Worm (Caenorhabditis elegans): Measurements from ENCODE around the gene K11H12.4.
A peak's percentile ranks its signal among the peaks of the same experiment; 100 is the strongest.

The K11H12.4 gene

DNA sequence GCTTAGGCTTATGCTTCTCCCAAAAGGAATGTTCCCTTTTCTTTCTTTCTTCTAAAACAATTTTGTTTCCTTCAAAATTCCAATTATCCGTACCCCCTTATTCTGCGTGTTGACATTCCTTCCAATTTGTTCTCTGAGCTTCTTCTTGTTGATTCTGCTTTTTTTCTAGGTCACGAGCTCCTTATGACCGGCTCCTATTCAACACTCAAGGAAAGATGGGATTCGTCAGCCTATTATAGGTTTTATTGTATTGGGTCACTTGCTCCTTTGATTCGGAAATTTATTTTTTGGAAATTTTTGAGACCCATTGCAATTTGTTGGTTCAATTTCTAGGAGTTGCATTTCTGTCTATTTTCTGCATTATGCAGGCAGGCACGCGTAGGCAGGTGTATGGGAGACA, 36.5 kb downstream of the K11H12.4 start:
- TF ChIP-seq lsy-2 (tag; optimal IDR thresholded peaks at IDR 0.05) (no peak), nhr-47 (tag; optimal IDR thresholded peaks at IDR 0.05) (no peak), lin-35 (GFP tag; optimal IDR thresholded peaks at IDR 0.05) (no peak), F16B12.6 (tag; optimal IDR thresholded peaks at IDR 0.05) (no peak), pax-3 (tag; optimal IDR thresholded peaks at IDR 0.05) (peak; percentile 59), ets-5 (GFP tag; IDR thresholded peaks at IDR 0.05) (no peak), nhr-90 (tag; optimal IDR thresholded peaks at IDR 0.05; ENCODE audit: poor library complexity) (no peak), ceh-82 (tag; optimal IDR thresholded peaks at IDR 0.05) (no peak), zag-1 (tag; optimal IDR thresholded peaks at IDR 0.05) (no peak), dsc-1 (tag; optimal IDR thresholded peaks at IDR 0.05) (peak; percentile 33), lin-14 (GFP tag; optimal IDR thresholded peaks at IDR 0.05) (peak; percentile 18), tbx-2 (tag; optimal IDR thresholded peaks at IDR 0.05) (no peak)

DNA sequence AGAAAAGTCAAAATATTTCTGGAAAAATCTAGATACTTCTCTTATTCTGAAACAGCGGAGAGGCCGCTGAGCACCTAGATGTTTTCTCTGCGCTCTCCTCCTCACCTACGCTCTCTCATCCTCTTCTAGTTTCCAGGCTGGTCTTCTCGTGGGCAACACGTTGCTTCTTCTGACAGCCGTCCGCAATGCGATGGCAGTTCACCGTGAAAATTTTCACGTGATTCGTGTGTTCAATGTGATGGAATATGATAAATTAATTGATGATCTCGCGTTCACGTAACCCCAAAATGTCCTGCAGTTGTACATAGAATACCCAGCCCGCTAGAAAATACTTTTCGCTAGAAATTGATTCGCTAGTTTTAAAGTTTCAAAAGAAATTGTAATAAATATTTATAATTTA, 42.1 kb downstream of the K11H12.4 start:
- TF ChIP-seq nhr-76 (tag; optimal IDR thresholded peaks at IDR 0.05), result no peak
- no peak for TF ChIP-seq lin-14 (GFP tag; optimal IDR thresholded peaks at IDR 0.05)
- no peak for TF ChIP-seq fkh-8 (tag; optimal IDR thresholded peaks at IDR 0.05)
- no peak for TF ChIP-seq grh-1 (GFP tag; IDR thresholded peaks at IDR 0.05)
- TF ChIP-seq hlh-4 (tag; optimal IDR thresholded peaks at IDR 0.05), result no peak
- TF ChIP-seq irx-1 (tag; optimal IDR thresholded peaks at IDR 0.05), result no peak
- TF ChIP-seq unc-130 (tag; optimal IDR thresholded peaks at IDR 0.05), result no peak
- TF ChIP-seq ceh-82 (tag; optimal IDR thresholded peaks at IDR 0.05), result no peak
- TF ChIP-seq tbx-2 (tag; optimal IDR thresholded peaks at IDR 0.05), result no peak
- no peak for TF ChIP-seq hpl-2 (GFP tag; optimal IDR thresholded peaks at IDR 0.05)
- no peak for TF ChIP-seq snpc-4 (tag; optimal IDR thresholded peaks at IDR 0.05)
- TF ChIP-seq mdl-1 (tag; optimal IDR thresholded peaks at IDR 0.05), result no peak
- no peak for TF ChIP-seq ceh-90 (tag; optimal IDR thresholded peaks at IDR 0.05)
- TF ChIP-seq skn-1 (tag; optimal IDR thresholded peaks at IDR 0.05), result no peak
- TF ChIP-seq alr-1 (tag; optimal IDR thresholded peaks at IDR 0.05; ENCODE audit: borderline replicate concordance), result no peak
- TF ChIP-seq elt-2 (tag; optimal IDR thresholded peaks at IDR 0.05), result no peak
- TF ChIP-seq aly-2 (tag; optimal IDR thresholded peaks at IDR 0.05), result no peak
- TF ChIP-seq tlp-1 (tag; optimal IDR thresholded peaks at IDR 0.05), result no peak
- TF ChIP-seq nhr-237 (tag; optimal IDR thresholded peaks at IDR 0.05), result no peak

- TF ChIP-seq nhr-19 (GFP tag; conservative IDR thresholded peaks at IDR 0.05) (no peak), nhr-85 (tag) (peak; percentile 29), swsn-7 (tag; optimal IDR thresholded peaks at IDR 0.05) (no peak)
Observed at ce11 chrIV:631869-632268, 43.8 kb downstream of the K11H12.4 start.

ce11 chrIV:630598-630997, 45.1 kb downstream of the K11H12.4 start:
- TF ChIP-seq mdl-1 (tag; optimal IDR thresholded peaks at IDR 0.05) (no peak), C04F5.9 (tag; optimal IDR thresholded peaks at IDR 0.05) (no peak), jun-1 (tag; optimal IDR thresholded peaks at IDR 0.05) (no peak), unc-86 (tag; optimal IDR thresholded peaks at IDR 0.05) (no peak), lin-35 (GFP tag; optimal IDR thresholded peaks at IDR 0.05) (no peak), nhr-85 (tag) (no peak), nhr-71 (tag; optimal IDR thresholded peaks at IDR 0.05) (no peak), ceh-90 (tag; optimal IDR thresholded peaks at IDR 0.05) (no peak), ztf-11 (tag; optimal IDR thresholded peaks at IDR 0.05) (no peak), F16B12.6 (tag; optimal IDR thresholded peaks at IDR 0.05) (no peak), mef-2 (tag; optimal IDR thresholded peaks at IDR 0.05) (no peak), ets-5 (GFP tag; IDR thresholded peaks at IDR 0.05) (no peak), xbp-1 (tag; optimal IDR thresholded peaks at IDR 0.05) (no peak), nhr-11 (tag; optimal IDR thresholded peaks at IDR 0.05) (no peak), fkh-8 (tag; optimal IDR thresholded peaks at IDR 0.05) (no peak), pqm-1 (tag; optimal IDR thresholded peaks at IDR 0.05) (no peak)
